Fruit fly (Drosophila melanogaster): Measurements from ENCODE around the gene SmydA-8.

Gene SmydA-8

dm6 chrX:2184563-2184962 lies 29.0 kb downstream of the SmydA-8 start, which contains the start of the genes Nmd3 and CG17776 (continued):
- no peak for TF ChIP-seq Eip74EF (GFP tag; optimal IDR thresholded peaks at IDR 0.05)
- peak; percentile 26 for TF ChIP-seq CG4617 (GFP tag; optimal IDR thresholded peaks at IDR 0.05; ENCODE audit: borderline replicate concordance)
- peak; percentile 39 for TF ChIP-seq phol (tag; optimal IDR thresholded peaks at IDR 0.05)
- TF ChIP-seq sens (GFP tag), result peak; percentile 50
- peak; percentile 73 for TF ChIP-seq Sry-δ (GFP tag; optimal IDR thresholded peaks at IDR 0.05)
- no peak for TF ChIP-seq da (GFP tag; optimal IDR thresholded peaks at IDR 0.05)
- TF ChIP-seq CG15696 (tag; optimal IDR thresholded peaks at IDR 0.05), result no peak
- no peak for TF ChIP-seq CG42726 (GFP tag; IDR thresholded peaks at IDR 0.05; ENCODE audit: partially characterized antibody)
- peak; percentile 46 for TF ChIP-seq YL-1 (GFP tag; optimal IDR thresholded peaks at IDR 0.05)
- TF ChIP-seq Drgx (GFP tag; IDR thresholded peaks at IDR 0.05), result no peak
- no peak for TF ChIP-seq Vsx1 (GFP tag; optimal IDR thresholded peaks at IDR 0.05)
- peak; percentile 83 for TF ChIP-seq CG34224 (GFP tag; IDR thresholded peaks at IDR 0.05; ENCODE audit: partially characterized antibody)
- TF ChIP-seq Myb (GFP tag; optimal IDR thresholded peaks at IDR 0.05), result peak; percentile 15
- TF ChIP-seq BEAF-32 (GFP tag; optimal IDR thresholded peaks at IDR 0.05), result peak; percentile 68
- peak; percentile 33 for TF ChIP-seq bcd (GFP tag; optimal IDR thresholded peaks at IDR 0.05)
- TF ChIP-seq HmgD (GFP tag; optimal IDR thresholded peaks at IDR 0.05), result no peak
- 0 out of 2 replicates have a peak, but pooled peaks have one; percentile 5 for TF ChIP-seq CG3847 (GFP tag; IDR thresholded peaks at IDR 0.05)
- TF ChIP-seq Max (GFP tag; optimal IDR thresholded peaks at IDR 0.05), result peak; percentile 90
- peak; percentile 78 for TF ChIP-seq CG14860 (GFP tag; IDR thresholded peaks at IDR 0.05; ENCODE audit: partially characterized antibody)
- TF ChIP-seq CG18262 (tag; optimal IDR thresholded peaks at IDR 0.05), result peak; percentile 7
- TF ChIP-seq prd (optimal IDR thresholded peaks at IDR 0.05), result no peak
- TF ChIP-seq prd (GFP tag; IDR thresholded peaks at IDR 0.05), result no peak
- TF ChIP-seq CG13624 (GFP tag; optimal IDR thresholded peaks at IDR 0.05), result peak; percentile 46
- no peak for TF ChIP-seq fd96Cb (tag; optimal IDR thresholded peaks at IDR 0.05)
- peak; percentile 77 for TF ChIP-seq sna (GFP tag; IDR thresholded peaks at IDR 0.05; ENCODE audit: partially characterized antibody)
- no peak for TF ChIP-seq CG30431 (GFP tag; optimal IDR thresholded peaks at IDR 0.05)
- TF ChIP-seq amos (GFP tag; IDR thresholded peaks at IDR 0.05; ENCODE audit: partially characterized antibody), result peak; percentile 47; the same call in 1 of the 2 replicates
- TF ChIP-seq CG14050 (GFP tag; IDR thresholded peaks at IDR 0.05), result no peak
- TF ChIP-seq CG17328 (GFP tag; IDR thresholded peaks at IDR 0.05), result no peak
- TF ChIP-seq CG1529 (GFP tag; optimal IDR thresholded peaks at IDR 0.05), result no peak
- no peak for TF ChIP-seq ranshi (GFP tag; IDR thresholded peaks at IDR 0.05)
- TF ChIP-seq dm (GFP tag; optimal IDR thresholded peaks at IDR 0.05), result peak; percentile 93
- peak; percentile 77 for TF ChIP-seq CG2116 (GFP tag; optimal IDR thresholded peaks at IDR 0.05)
- no peak for TF ChIP-seq Hr39 (optimal IDR thresholded peaks at IDR 0.05)
- no peak for TF ChIP-seq NfI (GFP tag; optimal IDR thresholded peaks at IDR 0.05)
- TF ChIP-seq lbe (GFP tag; optimal IDR thresholded peaks at IDR 0.05), result no peak
- TF ChIP-seq CG13424 (tag; optimal IDR thresholded peaks at IDR 0.05), result peak; percentile 5
- peak; percentile 17 for TF ChIP-seq grau (tag; optimal IDR thresholded peaks at IDR 0.05)
- peak; percentile 35; the same call in 1 of the 3 replicates for TF ChIP-seq Opbp (GFP tag; IDR thresholded peaks at IDR 0.05; ENCODE audit: partially characterized antibody)

- TF ChIP-seq caup (GFP tag; optimal IDR thresholded peaks at IDR 0.05; ENCODE audit: severe bottlenecking), result no peak
- TF ChIP-seq CG7963 (GFP tag; IDR thresholded peaks at IDR 0.05; ENCODE audit: partially characterized antibody), result no peak
- TF ChIP-seq CG12942 (GFP tag; optimal IDR thresholded peaks at IDR 0.05), result no peak
- TF ChIP-seq Doc3 (GFP tag; IDR thresholded peaks at IDR 0.05; ENCODE audit: partially characterized antibody), result 0 out of 3 replicates have a peak, but pooled peaks have one; percentile 19
- TF ChIP-seq nerfin-2 (GFP tag; IDR thresholded peaks at IDR 0.05; ENCODE audit: partially characterized antibody), result peak; percentile 34; the same call in 1 of the 2 replicates
- TF ChIP-seq CG10565 (GFP tag; optimal IDR thresholded peaks at IDR 0.05), result no peak
- no peak for TF ChIP-seq sim (GFP tag; IDR thresholded peaks at IDR 0.05)
- no peak for TF ChIP-seq grau (tag; optimal IDR thresholded peaks at IDR 0.05)
- no peak for TF ChIP-seq Doc2 (GFP tag; IDR thresholded peaks at IDR 0.05)
- no peak for TF ChIP-seq Hr39 (optimal IDR thresholded peaks at IDR 0.05)
- no peak for TF ChIP-seq Hsf (GFP tag; optimal IDR thresholded peaks at IDR 0.05)
- TF ChIP-seq CG2116 (GFP tag; optimal IDR thresholded peaks at IDR 0.05), result peak; percentile 56
- TF ChIP-seq HLH4C (GFP tag; IDR thresholded peaks at IDR 0.05; ENCODE audit: partially characterized antibody), result peak; percentile 60; the same call in 2 of the 3 replicates
- peak; percentile 15 for TF ChIP-seq CG15514 (GFP tag; optimal IDR thresholded peaks at IDR 0.05)
Observed at dm6 chrX:2180750-2181261, 32.8 kb downstream of the SmydA-8 start, which contains the start of gene pn. Gene pn (plus strand): TSS chrX:2181211.
